Fruit fly (Drosophila melanogaster) whole organism, embryonic: ENCODE data around the gene mdu.
A peak's percentile ranks its signal among the peaks of the same experiment; 100 is the strongest.

ENCODE experiments used
- CG10267 ChIP-seq: fragments of 200-800 bp; sonication (Bioruptor generic); optimal IDR thresholded peaks from 2 replicates; lab custom pipeline; 2018; ENCODE audit warnings: missing biosample characterization, mild to moderate bottlenecking, missing genetic modification characterization, moderate library complexity
- CG11504 ChIP-seq: fragments of 200-800 bp; sonication (Bioruptor generic); optimal IDR thresholded peaks from 3 replicates; lab custom pipeline; 2019; ENCODE audit warnings: missing biosample characterization, mild to moderate bottlenecking, missing genetic modification characterization, moderate library complexity
- CG12659 ChIP-seq: fragments of 200-800 bp; sonication (Bioruptor generic); optimal IDR thresholded peaks from 3 replicates; lab custom pipeline; 2017; ENCODE audit warnings: mild to moderate bottlenecking, missing biosample characterization, missing genetic modification reagents, missing genetic modification characterization
- CG13296 ChIP-seq: fragments of 200-800 bp; sonication (Bioruptor generic); optimal IDR thresholded peaks from 3 replicates; lab custom pipeline; 2018; ENCODE audit warnings: missing biosample characterization, mild to moderate bottlenecking, missing genetic modification characterization
- CG13624 ChIP-seq: fragments of 200-800 bp; sonication (Bioruptor generic); optimal IDR thresholded peaks from 2 replicates; lab custom pipeline; 2016; ENCODE audit warnings: missing biosample characterization, missing genetic modification characterization
- CG14050 ChIP-seq: fragments of 200-800 bp; sonication (Bioruptor generic); IDR thresholded peaks from 3 replicates; pipeline ENCODE4 v1.3.6; 2022; ENCODE audit warnings: missing biosample characterization, missing genetic modification characterization
- CG14667 ChIP-seq: fragments of 200-800 bp; sonication (Bioruptor generic); IDR thresholded peaks from 2 replicates; pipeline ENCODE4 v1.3.6; 2022; ENCODE audit warnings: missing biosample characterization, missing genetic modification characterization
- CG14710 ChIP-seq: fragments of 200-800 bp; sonication (Bioruptor generic); optimal IDR thresholded peaks from 3 replicates; lab custom pipeline; 2019; ENCODE audit warnings: missing biosample characterization, mild to moderate bottlenecking, missing genetic modification characterization, moderate library complexity
- CG15514 ChIP-seq: fragments of 200-800 bp; sonication (Bioruptor generic); optimal IDR thresholded peaks from 3 replicates; lab custom pipeline; 2017; ENCODE audit warnings: missing biosample characterization, missing genetic modification characterization, mild to moderate bottlenecking, moderate library complexity, missing genetic modification reagents
- CG30403 ChIP-seq: fragments of 200-800 bp; sonication (Bioruptor generic); optimal IDR thresholded peaks from 3 replicates; lab custom pipeline; 2016; ENCODE audit warnings: missing biosample characterization, missing genetic modification characterization
- CG30431 ChIP-seq: fragments of 200-800 bp; sonication (Bioruptor generic); optimal IDR thresholded peaks from 2 replicates; lab custom pipeline; 2017; ENCODE audit warnings: missing biosample characterization, missing genetic modification characterization
- CG4328 ChIP-seq: fragments of 200-800 bp; sonication (Bioruptor generic); optimal IDR thresholded peaks from 3 replicates; lab custom pipeline; 2017; ENCODE audit warnings: missing biosample characterization, missing genetic modification reagents, missing genetic modification characterization
- CG5180 ChIP-seq: fragments of 200-800 bp; sonication (Bioruptor generic); optimal IDR thresholded peaks from 3 replicates; lab custom pipeline; 2017; ENCODE audit warnings: missing biosample characterization, missing genetic modification characterization, mild to moderate bottlenecking, moderate library complexity, missing genetic modification reagents
- CG6254 ChIP-seq: fragments of 200-800 bp; sonication (Bioruptor generic); optimal IDR thresholded peaks from 3 replicates; lab custom pipeline; 2017; ENCODE audit warnings: mild to moderate bottlenecking, missing biosample characterization, missing genetic modification reagents, missing genetic modification characterization
- CG7357 ChIP-seq: fragments of 200-800 bp; sonication (Bioruptor generic); IDR thresholded peaks from 3 replicates; pipeline ENCODE4 v1.3.6; 2022; ENCODE audit warnings: missing biosample characterization, missing genetic modification characterization
- CG8089 ChIP-seq: fragments of 200-800 bp; sonication (Bioruptor generic); optimal IDR thresholded peaks from 3 replicates; lab custom pipeline; 2016; ENCODE audit warnings: missing biosample characterization, missing genetic modification characterization
- Dek ChIP-seq: fragments of 200-800 bp; sonication (Bioruptor generic); optimal IDR thresholded peaks from 3 replicates; lab custom pipeline; 2019; ENCODE audit warnings: missing biosample characterization, mild to moderate bottlenecking, missing genetic modification characterization, moderate library complexity
- ERR ChIP-seq: fragments of 200-800 bp; sonication (Bioruptor generic); optimal IDR thresholded peaks from 2 replicates; lab custom pipeline; 2016; ENCODE audit warnings: missing biosample characterization, missing genetic modification characterization
- Ets97D ChIP-seq: fragments of 200-800 bp; sonication (Bioruptor generic); optimal IDR thresholded peaks from 3 replicates; lab custom pipeline; 2016; ENCODE audit warnings: missing biosample characterization, missing genetic modification characterization
- GATAe ChIP-seq: fragments of 200-800 bp; sonication (Bioruptor generic); conservative IDR thresholded peaks from 2 replicates; pipeline ENCODE4 v1.3.6; 2022; ENCODE audit warnings: missing biosample characterization, missing genetic modification characterization
- HmgZ ChIP-seq: fragments of 200-800 bp; sonication (Bioruptor generic); optimal IDR thresholded peaks from 2 replicates; lab custom pipeline; 2018; ENCODE audit warnings: missing biosample characterization, mild to moderate bottlenecking, missing genetic modification characterization
- Jarid2 ChIP-seq: fragments of 200-800 bp; sonication (Bioruptor generic); optimal IDR thresholded peaks from 3 replicates; lab custom pipeline; 2017; ENCODE audit warnings: mild to moderate bottlenecking, missing biosample characterization, missing genetic modification reagents, missing genetic modification characterization
- PHDP ChIP-seq: fragments of 200-800 bp; sonication (Bioruptor generic); optimal IDR thresholded peaks from 3 replicates; lab custom pipeline; 2018; ENCODE audit warnings: missing biosample characterization, mild to moderate bottlenecking, missing genetic modification characterization, moderate library complexity
- Ravus ChIP-seq: fragments of 200-800 bp; sonication (Bioruptor generic); IDR thresholded peaks from 2 replicates; pipeline ENCODE4 v1.3.6; 2022; ENCODE audit warnings: missing biosample characterization, missing genetic modification characterization
- Sry-β ChIP-seq: fragments of 200-800 bp; sonication (Bioruptor generic); optimal IDR thresholded peaks from 2 replicates; lab custom pipeline; 2018; ENCODE audit warnings: missing biosample characterization, mild to moderate bottlenecking, missing genetic modification characterization, moderate library complexity
- Trl ChIP-seq, 3 experiments: fragments of >200 bp in 2 of 3; fragments of 200-800 bp in 1 of 3; sonication (Bioruptor generic) in 1 of 3; optimal IDR thresholded peaks; 2 replicates in 1 of 3; 3 replicates in 2 of 3; lab custom pipeline; 2016 to 2017; ENCODE audit warnings: missing biosample characterization in 1 of 3, missing genetic modification characterization in 1 of 3
- Vsx1 ChIP-seq: fragments of 200-800 bp; sonication (Bioruptor generic); optimal IDR thresholded peaks from 2 replicates; lab custom pipeline; 2017; ENCODE audit warnings: missing biosample characterization, mild to moderate bottlenecking, missing genetic modification characterization, missing genetic modification reagents
- ara ChIP-seq: fragments of 200-800 bp; sonication (Bioruptor generic); IDR thresholded peaks from 2 replicates; pipeline ENCODE4 v1.3.6; 2022; ENCODE audit warnings: missing biosample characterization, missing genetic modification characterization
- az2 ChIP-seq: fragments of 200-800 bp; sonication (Bioruptor generic); optimal IDR thresholded peaks from 3 replicates; lab custom pipeline; 2016; ENCODE audit warnings: missing biosample characterization, missing genetic modification characterization
- bab2 ChIP-seq: fragments of 200-800 bp; sonication (Bioruptor generic); optimal IDR thresholded peaks from 2 replicates; lab custom pipeline; 2016; ENCODE audit warnings: missing biosample characterization, missing genetic modification characterization
- cad ChIP-seq: fragments of >200 bp; optimal IDR thresholded peaks from 2 replicates; lab custom pipeline; 2017; ENCODE audit warnings: missing biosample characterization, missing genetic modification characterization
- chinmo ChIP-seq: fragments of 200-800 bp; sonication (Bioruptor generic); IDR thresholded peaks from 4 replicates; pipeline ENCODE4 v1.3.6; 2022; ENCODE audit warnings: missing biosample characterization, missing genetic modification characterization; ENCODE audit not compliant: partially characterized antibody
- corto ChIP-seq: fragments of 200-800 bp; sonication (Bioruptor generic); optimal IDR thresholded peaks from 2 replicates; lab custom pipeline; 2016; ENCODE audit warnings: missing biosample characterization, mild to moderate bottlenecking, missing genetic modification characterization, moderate library complexity
- dimm ChIP-seq: fragments of 200-800 bp; sonication (Bioruptor generic); IDR thresholded peaks from 2 replicates; pipeline ENCODE4 v1.3.6; 2022; ENCODE audit warnings: missing biosample characterization, missing genetic modification characterization
- fd102C ChIP-seq: fragments of 200-800 bp; sonication (Bioruptor generic); optimal IDR thresholded peaks from 2 replicates; lab custom pipeline; 2018; ENCODE audit warnings: missing biosample characterization, mild to moderate bottlenecking, missing genetic modification characterization, moderate library complexity
- fru ChIP-seq: fragments of >200 bp; optimal IDR thresholded peaks from 2 replicates; lab custom pipeline; 2017
- knrl ChIP-seq: fragments of 200-800 bp; sonication (Bioruptor generic); IDR thresholded peaks from 3 replicates; pipeline ENCODE4 v1.3.6; 2022; ENCODE audit warnings: missing biosample characterization, missing genetic modification characterization; ENCODE audit not compliant: partially characterized antibody
- lilli ChIP-seq: fragments of 200-800 bp; sonication (Bioruptor generic); optimal IDR thresholded peaks from 3 replicates; lab custom pipeline; 2016; ENCODE audit warnings: missing biosample characterization, missing genetic modification characterization
- mld ChIP-seq: fragments of 200-800 bp; sonication (Bioruptor generic); IDR thresholded peaks from 3 replicates; pipeline ENCODE4 v1.3.6; 2022; ENCODE audit warnings: missing biosample characterization, missing genetic modification characterization; ENCODE audit not compliant: partially characterized antibody
- odd ChIP-seq: fragments of 200-800 bp; sonication (Bioruptor generic); optimal IDR thresholded peaks from 2 replicates; lab custom pipeline; 2017; ENCODE audit warnings: missing biosample characterization, mild to moderate bottlenecking, missing genetic modification characterization
- org-1 ChIP-seq: fragments of 200-800 bp; sonication (Bioruptor generic); optimal IDR thresholded peaks from 2 replicates; lab custom pipeline; 2017; ENCODE audit warnings: missing biosample characterization, missing genetic modification characterization
- pum ChIP-seq: fragments of 200-800 bp; sonication (Bioruptor generic); optimal IDR thresholded peaks from 2 replicates; lab custom pipeline; 2016; ENCODE audit warnings: missing biosample characterization, missing genetic modification characterization
- repo ChIP-seq: fragments of 200-800 bp; sonication (Bioruptor generic); optimal IDR thresholded peaks from 2 replicates; lab custom pipeline; 2016; ENCODE audit warnings: missing biosample characterization, missing genetic modification characterization
- salm ChIP-seq: fragments of 200-800 bp; sonication (Bioruptor generic); optimal IDR thresholded peaks from 2 replicates; lab custom pipeline; 2018; ENCODE audit warnings: missing biosample characterization, mild to moderate bottlenecking, missing genetic modification characterization
- sisA ChIP-seq: fragments of 200-800 bp; sonication (Bioruptor generic); IDR thresholded peaks from 2 replicates; pipeline ENCODE4 v1.3.6; 2022; ENCODE audit warnings: missing biosample characterization, missing genetic modification characterization
- sna ChIP-seq: fragments of 200-800 bp; sonication (Bioruptor generic); IDR thresholded peaks from 2 replicates; pipeline ENCODE4 v1.3.6; 2022; ENCODE audit warnings: missing biosample characterization, missing genetic modification characterization; ENCODE audit not compliant: partially characterized antibody
- tio ChIP-seq: fragments of 200-800 bp; sonication (Bioruptor generic); optimal IDR thresholded peaks from 2 replicates; lab custom pipeline; 2017; ENCODE audit warnings: missing biosample characterization, missing genetic modification characterization, inconsistent platforms
- trem ChIP-seq: fragments of 200-800 bp; optimal IDR thresholded peaks from 3 replicates; lab custom pipeline; 2019; ENCODE audit warnings: missing biosample characterization, mild to moderate bottlenecking, missing genetic modification characterization, moderate library complexity
- ttk ChIP-seq: fragments of 200-800 bp; sonication (Bioruptor generic); IDR thresholded peaks from 2 replicates; pipeline ENCODE4 v2.1.2; 2022; ENCODE audit warnings: missing biosample characterization, missing genetic modification characterization
- yki ChIP-seq: fragments of >200 bp; optimal IDR thresholded peaks from 3 replicates; lab custom pipeline; 2018

The mdu gene

DNA sequence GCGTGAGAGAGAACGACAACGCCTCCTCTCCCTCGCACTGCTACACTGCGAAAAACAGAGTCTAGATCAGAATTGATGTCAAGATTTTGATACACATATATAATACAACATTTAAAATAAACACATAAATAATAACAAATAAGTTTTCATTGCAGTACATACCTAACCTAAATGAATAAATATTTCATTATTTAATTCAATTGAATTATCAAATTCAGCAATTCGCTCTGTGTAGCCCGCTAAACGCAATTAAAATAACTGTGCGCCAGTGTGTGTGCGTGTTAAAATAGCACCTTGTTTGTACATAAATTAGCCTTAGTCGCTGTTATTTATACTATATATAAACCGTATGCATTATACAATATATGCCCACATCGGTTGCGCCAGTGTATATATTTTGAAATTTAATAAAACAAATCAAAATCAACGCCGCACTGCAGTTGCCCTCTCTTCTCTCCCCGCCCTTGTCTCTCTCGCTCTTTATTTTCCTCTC is 24.7 kb upstream of the mdu start (continued):
- TF ChIP-seq CG10267 (tag; lab: Kevin White, UChicago) (peak; percentile 86), sna (GFP tag; lab: Robert Waterston, UW) (no peak), CG11504 (tag; lab: Kevin White, UChicago) (peak; percentile 96), CG14667 (GFP tag; lab: Robert Waterston, UW) (peak; percentile 89), cad (no peak), Jarid2 (GFP tag; lab: Kevin White, UChicago) (peak; percentile 71), bab2 (GFP tag; lab: Kevin White, UChicago) (peak; percentile 66), knrl (GFP tag; lab: Robert Waterston, UW) (no peak), CG12659 (GFP tag; lab: Kevin White, UChicago) (peak; percentile 97), CG15514 (GFP tag; lab: Kevin White, UChicago) (peak; percentile 90), tio (GFP tag; lab: Kevin White, UChicago) (peak; percentile 93), yki (lab: Kevin White, UChicago) (no peak), CG13624 (GFP tag; lab: Kevin White, UChicago) (peak; percentile 60), ara (GFP tag; lab: Robert Waterston, UW) (peak; percentile 86), org-1 (GFP tag; lab: Kevin White, UChicago) (peak; percentile 91), HmgZ (tag; lab: Kevin White, UChicago) (peak; percentile 96), GATAe (GFP tag; lab: Robert Waterston, UW) (peak; percentile 79; the same call in 1 of the 2 replicates), Vsx1 (GFP tag; lab: Kevin White, UChicago) (peak; percentile 87), az2 (GFP tag; lab: Kevin White, UChicago) (peak; percentile 92), CG13296 (GFP tag; lab: Kevin White, UChicago) (peak; percentile 95), Sry-β (GFP tag; lab: Kevin White, UChicago) (no peak), trem (tag; lab: Kevin White, UChicago) (peak; percentile 81), sisA (peak; percentile 94), CG8089 (GFP tag; lab: Kevin White, UChicago) (no peak), ERR (GFP tag; lab: Kevin White, UChicago) (no peak), Ravus (GFP tag; lab: Robert Waterston, UW) (peak; percentile 90), ttk (GFP tag; lab: Robert Waterston, UW) (peak; percentile 94), Trl (optimal IDR thresholded peaks at IDR 0.05; lab: Kevin White, UChicago) (peak; percentile 45 to 53), Trl (GFP tag; optimal IDR thresholded peaks at IDR 0.05; lab: Kevin White, UChicago) (peak; percentile 29), corto (peak; percentile 89), CG7357 (GFP tag; lab: Robert Waterston, UW) (peak; percentile 89), fd102C (peak; percentile 42), CG30403 (GFP tag; lab: Kevin White, UChicago) (peak; percentile 95), repo (GFP tag; lab: Kevin White, UChicago) (no peak), salm (peak; percentile 85), PHDP (tag; lab: Kevin White, UChicago) (peak; percentile 96), CG14050 (GFP tag; lab: Robert Waterston, UW) (peak; percentile 90), CG4328 (GFP tag; lab: Kevin White, UChicago) (peak; percentile 91), CG30431 (GFP tag; lab: Kevin White, UChicago) (peak; percentile 75), dimm (peak; percentile 85), fru (lab: Kevin White, UChicago) (no peak), mld (no peak), Ets97D (GFP tag; lab: Kevin White, UChicago) (peak; percentile 40), CG14710 (tag; lab: Kevin White, UChicago) (peak; percentile 84), CG5180 (GFP tag; lab: Kevin White, UChicago) (peak; percentile 85), pum (GFP tag; lab: Kevin White, UChicago) (peak; percentile 44), lilli (peak; percentile 92), CG6254 (GFP tag; lab: Kevin White, UChicago) (peak; percentile 75), chinmo (no peak), Dek (tag; lab: Kevin White, UChicago) (peak; percentile 93), odd (GFP tag; lab: Kevin White, UChicago) (peak; percentile 88)
